Fruit fly (Drosophila melanogaster) ovary, adult (tissue): ENCODE data around the gene Naa20B.

Source experiments
- CG17801 ChIP-seq: fragments of 200-800 bp; optimal IDR thresholded peaks from 2 replicates; lab custom pipeline; 2019; ENCODE audit warnings: missing biosample characterization, mild to moderate bottlenecking, missing genetic modification characterization, moderate library complexity; ENCODE audit not compliant: partially characterized antibody

Gene Naa20B

DNA sequence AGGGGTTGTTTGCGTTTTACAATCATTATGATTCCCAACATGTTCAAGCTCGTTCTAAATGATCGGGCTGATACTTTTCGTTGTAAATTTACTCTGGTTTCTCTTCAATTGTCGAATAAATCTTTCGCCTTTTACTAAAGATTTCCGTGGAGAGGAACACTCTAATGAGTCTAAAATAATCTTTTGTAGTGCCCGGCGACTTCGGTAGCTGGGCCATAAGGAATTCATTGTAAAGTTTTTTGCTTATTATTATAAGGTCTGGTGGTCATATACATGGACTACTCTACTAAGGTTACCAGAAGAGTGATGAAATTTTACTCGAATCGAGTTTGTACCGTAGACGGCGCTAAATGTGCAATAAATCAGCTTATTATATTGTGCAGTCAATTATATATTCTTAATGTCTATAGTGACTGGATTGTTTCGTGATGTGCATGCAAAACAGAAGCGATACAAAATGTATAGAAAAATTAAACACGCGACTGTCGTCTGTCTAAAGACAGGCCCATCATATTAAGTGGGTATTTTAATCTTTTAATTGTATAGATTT lies 12.4 kb upstream of the Naa20B start:
- no peak for TF ChIP-seq CG17801 (GFP tag; lab: Kevin White, UChicago)

DNA sequence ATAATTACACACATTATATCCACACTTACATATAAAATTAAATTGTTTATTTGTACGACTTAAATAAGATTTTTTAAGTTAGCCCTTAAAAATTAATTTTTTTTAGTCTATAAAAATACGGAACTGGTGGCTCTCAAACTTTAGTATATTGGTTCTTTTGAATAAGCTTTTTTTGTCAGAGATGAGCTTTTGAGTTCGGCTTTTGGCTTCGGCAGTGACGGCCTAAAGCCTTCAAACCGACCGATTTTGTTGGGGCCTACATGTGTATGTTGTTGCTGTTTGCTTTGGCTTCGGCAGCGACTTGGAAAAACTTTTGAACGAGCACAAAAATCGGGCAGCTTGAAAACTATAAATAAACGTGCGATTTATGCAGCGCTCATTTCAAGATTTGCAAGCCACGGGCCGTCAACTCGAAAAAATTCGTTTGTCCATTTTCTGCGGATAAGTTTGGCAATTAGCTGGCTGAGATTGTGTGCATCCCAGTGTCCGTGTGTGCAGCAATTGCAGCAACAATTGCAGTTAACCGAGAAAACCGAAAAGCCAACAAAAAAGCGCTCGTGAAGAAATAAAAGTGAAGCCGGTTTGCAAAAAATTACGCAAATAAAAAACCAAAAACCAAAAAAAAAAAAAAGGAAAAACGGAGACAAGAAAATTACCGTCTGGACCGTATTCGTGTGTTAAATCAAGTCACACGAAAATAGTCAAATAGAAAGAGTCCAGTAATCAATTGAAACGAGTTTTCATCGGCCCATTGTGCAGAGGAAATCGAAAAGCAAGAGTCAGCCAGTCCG lies 11.2 kb upstream of the Naa20B start, which contains the start of gene CG16820:
CG16820 (plus strand) TSS at position 378 of the 791 bp plus-strand sequence.
- no peak for TF ChIP-seq CG17801 (GFP tag; lab: Kevin White, UChicago)

DNA sequence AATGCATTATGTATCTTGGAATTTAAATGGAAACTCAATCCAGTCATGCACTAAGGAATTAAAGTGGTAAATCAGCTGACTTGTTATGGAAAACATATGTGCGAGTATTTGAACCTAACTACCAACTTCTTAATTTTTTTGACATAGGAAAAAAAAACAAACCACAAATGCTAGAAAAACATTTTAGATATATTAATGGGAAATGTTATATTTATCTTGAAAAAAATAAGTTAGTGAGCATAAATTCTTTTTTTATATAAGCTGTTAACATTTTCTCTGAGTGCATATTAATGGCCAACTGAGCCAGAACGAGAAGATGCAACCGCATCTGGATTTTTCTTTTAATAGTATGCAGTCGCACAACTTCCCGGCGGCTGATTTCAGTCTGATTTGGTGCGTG lies 6.1 kb upstream of the Naa20B start:
- TF ChIP-seq CG17801 (GFP tag; lab: Kevin White, UChicago) = no peak

DNA sequence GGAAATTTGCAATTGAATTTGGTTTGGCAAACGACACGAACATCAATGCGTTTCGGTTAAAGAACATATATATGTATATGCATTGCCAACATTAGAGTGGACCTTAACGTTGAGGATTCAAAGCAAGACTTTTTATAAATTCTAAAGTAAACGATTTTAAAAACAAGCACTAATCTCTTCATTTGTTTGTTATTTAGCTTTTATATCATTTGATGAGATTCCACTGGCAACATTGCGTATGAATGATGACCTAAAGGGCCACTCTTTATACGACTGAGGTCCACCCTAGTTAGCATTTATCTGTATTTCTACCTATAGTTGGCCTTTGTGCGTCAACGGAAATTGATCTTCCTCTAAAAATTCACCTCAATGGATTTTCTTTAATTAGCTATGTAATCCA lies 1.4 kb downstream of the Naa20B start:
- no peak for TF ChIP-seq CG17801 (GFP tag; lab: Kevin White, UChicago)

DNA sequence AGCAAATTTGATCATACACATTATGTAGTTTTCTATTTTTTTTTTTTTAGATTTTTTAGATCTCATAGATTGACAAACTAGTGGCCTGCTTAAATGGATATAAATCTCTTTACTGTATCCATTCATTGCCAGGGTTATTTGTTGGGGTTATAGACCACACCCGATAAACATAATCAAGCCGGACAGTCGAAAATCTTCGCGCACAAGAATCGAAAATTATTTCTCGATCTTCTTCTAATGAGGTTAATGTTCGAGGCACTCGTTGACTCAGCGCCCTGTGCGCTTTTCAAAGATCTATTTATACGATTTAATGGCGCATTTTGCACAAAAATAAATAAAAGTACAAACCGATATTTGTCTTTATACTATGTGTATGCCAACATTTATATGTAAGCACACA lies 2.4 kb downstream of the Naa20B start, which contains the start of gene CG31730:
CG31730 (minus strand) TSS at position 101 of the 400 bp plus-strand sequence.
- no peak for TF ChIP-seq CG17801 (GFP tag; lab: Kevin White, UChicago)

DNA sequence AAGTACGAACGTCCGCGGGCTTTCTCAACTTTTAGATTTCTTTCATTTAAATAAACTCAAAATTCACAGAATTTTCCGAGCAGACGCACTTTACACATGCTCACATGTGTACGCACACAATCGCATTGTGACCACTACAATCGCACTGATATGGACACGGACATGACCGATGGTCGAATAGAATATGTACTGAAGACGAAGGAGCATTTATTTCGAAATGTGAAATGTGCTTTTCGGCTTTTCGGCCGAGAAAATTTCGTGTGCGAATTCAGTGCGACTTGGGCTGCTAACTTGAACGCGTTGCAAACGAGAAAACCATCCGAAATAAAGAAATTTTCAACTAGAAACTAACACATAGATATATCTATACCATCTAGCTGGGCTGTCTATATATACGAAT lies 3.5 kb downstream of the Naa20B start, which contains the start of gene CG44085:
CG44085 (plus strand) TSS at position 269 of the 400 bp plus-strand sequence.
- TF ChIP-seq CG17801 (GFP tag; lab: Kevin White, UChicago) = no peak

DNA sequence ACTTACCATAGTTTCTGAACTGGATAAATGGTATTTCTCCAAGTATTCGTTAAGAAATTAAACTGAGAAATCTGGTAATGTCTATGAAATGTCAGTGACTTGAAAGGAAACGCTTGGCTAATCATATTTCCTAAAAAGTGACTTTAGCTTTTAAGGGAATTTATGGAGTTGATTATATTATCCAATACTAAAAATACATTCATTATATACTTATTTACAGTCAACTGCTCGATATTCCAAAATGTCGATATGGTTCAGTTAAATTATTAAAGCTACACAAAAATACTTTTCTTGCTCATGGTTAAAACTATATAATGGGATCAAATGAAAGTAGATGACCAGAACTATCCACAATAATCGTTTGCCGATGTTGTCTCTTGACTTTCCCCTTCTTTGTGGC lies 8.5 kb downstream of the Naa20B start, which contains the start of gene CG31848:
CG31848 (minus strand) TSS at position 101 of the 400 bp plus-strand sequence.
- no peak for TF ChIP-seq CG17801 (GFP tag; lab: Kevin White, UChicago)

DNA sequence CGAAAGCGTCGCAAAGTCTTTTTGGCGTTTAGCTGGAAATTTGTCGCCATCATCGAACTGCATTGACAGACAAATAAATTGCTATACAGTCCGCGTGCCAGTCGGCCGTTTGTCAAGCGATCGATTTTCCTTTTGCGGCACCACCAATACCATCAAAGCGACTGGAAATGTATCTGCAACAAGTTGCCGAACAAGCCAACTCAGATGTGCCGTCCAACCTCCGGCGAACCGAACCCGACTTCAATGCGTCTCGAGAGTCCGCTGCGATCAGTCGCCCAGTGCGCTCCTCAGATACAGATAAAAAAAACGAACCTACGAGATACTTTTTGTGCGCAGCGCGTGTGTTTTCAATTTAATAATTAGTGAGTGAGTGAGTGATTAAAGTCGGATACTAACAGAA lies 9.3 kb downstream of the Naa20B start:
- no peak for TF ChIP-seq CG17801 (GFP tag; lab: Kevin White, UChicago)

DNA sequence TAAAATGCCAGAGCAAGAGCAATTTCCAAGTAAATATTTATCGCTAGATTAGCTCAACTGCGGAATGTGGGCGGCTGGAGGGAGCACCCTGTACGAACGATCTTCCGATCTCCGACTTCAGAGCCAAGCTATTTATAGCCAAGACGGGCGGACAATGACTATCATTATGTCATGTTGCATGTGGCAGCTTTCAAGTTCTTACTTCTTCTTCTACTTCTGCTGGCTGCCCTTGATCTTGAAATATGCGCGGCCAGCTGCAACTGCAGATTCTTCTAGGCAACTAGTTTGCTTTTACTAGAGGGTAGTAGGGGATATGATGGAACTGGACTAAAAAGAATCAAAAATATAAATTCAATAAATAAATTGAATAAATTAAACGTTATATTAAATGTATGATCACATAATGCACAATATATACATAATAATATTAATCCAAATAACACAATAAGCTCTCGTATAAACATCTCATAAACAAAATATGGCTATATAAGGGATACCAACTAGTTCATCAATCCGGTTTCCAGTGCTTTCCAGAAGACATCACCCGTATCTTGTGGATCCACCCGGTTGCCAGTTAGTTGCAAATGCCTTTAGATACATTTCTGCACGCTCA lies 10.9 kb downstream of the Naa20B start:
- no peak for TF ChIP-seq CG17801 (GFP tag; lab: Kevin White, UChicago)

DNA sequence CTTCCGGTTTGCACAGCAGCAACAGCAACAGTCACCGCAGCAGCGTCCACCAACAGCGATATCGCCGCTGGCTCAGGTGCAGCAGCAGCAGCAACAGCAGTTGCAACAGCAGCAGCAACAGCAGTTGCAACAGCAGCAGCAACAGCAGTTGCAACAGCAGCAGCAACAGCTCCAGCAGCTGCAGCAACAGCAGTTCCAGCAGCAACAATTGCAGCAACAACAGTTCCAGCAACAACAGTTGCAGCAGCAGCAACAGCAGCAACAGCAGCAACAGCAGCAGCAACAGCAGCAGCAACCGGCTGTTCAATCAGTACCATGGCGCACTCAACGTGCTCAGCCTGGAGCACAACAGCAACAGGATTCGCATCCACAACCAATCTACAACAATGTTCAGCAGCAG lies 15.3 kb downstream of the Naa20B start:
- no peak for TF ChIP-seq CG17801 (GFP tag; lab: Kevin White, UChicago)

DNA sequence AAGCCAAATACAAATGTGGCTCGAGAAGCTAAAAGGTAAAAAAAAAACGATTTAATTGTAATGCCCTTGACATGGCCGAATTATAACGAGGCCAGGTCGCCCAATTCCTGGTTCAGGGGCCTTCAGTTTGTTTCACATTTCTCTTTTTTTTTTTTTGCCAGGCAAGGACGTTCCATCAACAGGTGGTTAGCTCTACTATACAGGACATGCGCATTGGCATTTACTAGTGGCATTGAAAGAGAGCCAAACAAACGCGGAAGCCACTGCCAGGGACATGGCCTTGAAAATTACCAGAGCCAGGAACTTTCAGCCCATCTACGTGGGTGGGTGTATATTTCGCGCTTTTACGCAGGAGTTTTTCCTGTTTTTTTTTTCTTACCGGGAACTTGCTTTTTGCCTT lies 28.5 kb downstream of the Naa20B start:
- TF ChIP-seq CG17801 (GFP tag; lab: Kevin White, UChicago) = no peak

DNA sequence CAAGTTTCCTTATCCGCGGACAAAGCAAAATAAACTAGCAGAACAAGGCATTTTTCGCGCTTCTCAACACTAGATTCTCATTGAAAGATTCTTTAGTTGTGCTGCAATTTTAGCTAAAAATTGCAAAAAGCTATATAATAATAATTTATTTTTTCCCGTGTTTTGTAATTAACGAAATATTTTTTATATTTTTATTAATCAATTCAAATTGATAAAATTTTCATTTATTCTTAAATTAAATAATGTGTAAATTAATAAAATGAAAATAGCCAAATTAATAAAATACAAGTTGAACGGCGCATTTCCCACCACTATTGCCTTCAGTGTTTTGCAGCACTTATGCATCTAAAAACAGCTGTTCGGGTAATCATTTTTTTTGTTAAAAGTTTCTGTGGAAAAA lies 29.2 kb downstream of the Naa20B start, which contains the start of the genes Drep4 and Uvrag:
Drep4 (minus strand) TSS at position 7 of the 400 bp plus-strand sequence.
Uvrag (plus strand) TSS at position 322 of the 400 bp plus-strand sequence.
- peak; percentile 81 for TF ChIP-seq CG17801 (GFP tag; lab: Kevin White, UChicago)

DNA sequence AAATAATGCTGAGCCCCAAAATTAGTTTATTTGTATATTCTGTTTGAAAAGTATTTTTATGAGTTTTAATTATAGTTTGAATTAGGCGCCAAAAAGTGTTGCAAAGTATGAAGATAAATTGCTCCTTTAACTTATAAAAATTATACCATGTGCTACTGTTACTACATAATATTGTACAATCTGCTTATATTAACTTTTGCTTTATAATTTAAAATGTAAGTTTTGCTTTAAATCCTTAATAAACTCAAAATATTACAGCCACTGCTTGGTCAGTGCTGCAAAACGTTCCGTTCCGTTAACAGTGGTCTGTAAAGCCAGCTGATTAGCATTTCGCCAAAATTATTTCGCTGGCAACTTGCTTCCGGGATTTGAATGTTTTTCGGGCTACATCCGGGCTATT lies 32.4 kb downstream of the Naa20B start, which contains the start of gene CG31729:
CG31729 (plus strand) TSS at position 309 of the 400 bp plus-strand sequence.
- TF ChIP-seq CG17801 (GFP tag; lab: Kevin White, UChicago) = peak; percentile 25

DNA sequence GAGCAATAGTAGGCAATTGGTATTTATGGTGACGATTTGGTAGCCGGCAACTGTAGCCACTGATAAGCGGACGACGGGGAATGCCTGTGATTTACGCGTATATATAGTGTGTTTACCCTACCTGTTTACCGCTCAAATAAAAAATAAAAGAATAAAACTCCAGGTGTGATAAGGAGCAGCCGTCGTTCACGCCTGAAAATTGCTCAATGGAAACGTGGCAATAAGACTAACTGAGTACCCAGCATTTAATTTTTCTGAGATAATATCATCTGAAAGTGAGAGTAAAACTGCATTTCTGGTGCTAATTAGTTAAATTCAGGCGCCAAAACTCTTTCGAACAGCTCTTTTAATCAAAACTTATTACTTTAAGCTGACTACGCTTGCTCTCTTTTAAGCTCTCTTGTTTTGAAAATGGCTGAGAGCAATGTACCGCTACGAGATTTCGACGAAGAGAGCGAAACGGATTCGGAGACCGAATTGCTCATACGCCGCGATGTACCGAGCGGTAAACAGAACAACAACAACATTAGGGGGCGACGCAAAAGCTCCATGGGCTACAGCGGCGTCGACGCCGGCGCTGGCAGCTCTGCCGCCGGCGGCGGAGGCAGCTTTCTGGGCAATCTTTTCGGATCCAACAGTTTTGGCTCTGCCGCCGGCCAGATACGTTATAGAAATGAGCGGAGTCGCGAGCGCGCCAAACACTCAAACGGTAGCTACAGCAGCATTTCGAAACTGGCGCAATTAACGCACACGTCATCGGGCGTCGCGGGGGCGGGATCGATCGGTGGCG lies 33.2 kb downstream of the Naa20B start:
- TF ChIP-seq CG17801 (GFP tag; lab: Kevin White, UChicago) = peak; percentile 15
